Fruit fly (Drosophila melanogaster) whole organism, prepupa: ENCODE results near the gene CG31279.

ENCODE experiments used
- Blimp-1 ChIP-seq: fragments of 200-800 bp; sonication (Bioruptor generic); optimal IDR thresholded peaks from 3 replicates; lab custom pipeline; 2017; ENCODE audit warnings: missing biosample characterization, missing genetic modification characterization, mild to moderate bottlenecking, moderate library complexity, missing genetic modification reagents
- CG10631 ChIP-seq: fragments of 200-800 bp; sonication (Bioruptor generic); optimal IDR thresholded peaks from 2 replicates; lab custom pipeline; 2016; ENCODE audit warnings: missing biosample characterization, missing genetic modification characterization
- CG11294 ChIP-seq: fragments of 200-800 bp; sonication (Bioruptor generic); IDR thresholded peaks from 2 replicates; pipeline ENCODE4 v1.3.6; 2022; ENCODE audit warnings: missing biosample characterization, missing genetic modification characterization
- CG11762 ChIP-seq: fragments of 200-800 bp; sonication (Bioruptor generic); optimal IDR thresholded peaks from 3 replicates; lab custom pipeline; 2016; ENCODE audit warnings: missing biosample characterization, missing genetic modification characterization; ENCODE audit not compliant: insufficient read depth
- CG11902 ChIP-seq: fragments of 200-800 bp; sonication (Bioruptor generic); optimal IDR thresholded peaks from 3 replicates; lab custom pipeline; 2016; ENCODE audit warnings: missing biosample characterization, missing genetic modification characterization
- CG1621 ChIP-seq: fragments of 200-800 bp; sonication (Bioruptor generic); optimal IDR thresholded peaks from 3 replicates; lab custom pipeline; 2018; ENCODE audit warnings: missing biosample characterization, mild to moderate bottlenecking, missing genetic modification characterization
- CG16779 ChIP-seq: fragments of 200-800 bp; sonication (Bioruptor generic); optimal IDR thresholded peaks from 3 replicates; lab custom pipeline; 2017; ENCODE audit warnings: missing biosample characterization, mild to moderate bottlenecking, missing genetic modification characterization
- CG31627 ChIP-seq: fragments of 200-800 bp; sonication (Bioruptor generic); optimal IDR thresholded peaks from 3 replicates; lab custom pipeline; 2016; ENCODE audit warnings: missing biosample characterization, missing genetic modification characterization
- CG34406 ChIP-seq: fragments of 200-800 bp; sonication (Bioruptor generic); optimal IDR thresholded peaks from 3 replicates; lab custom pipeline; 2016; ENCODE audit warnings: missing biosample characterization, missing genetic modification characterization
- CG3919 ChIP-seq: fragments of 200-800 bp; sonication (Bioruptor generic); optimal IDR thresholded peaks from 3 replicates; lab custom pipeline; 2016; ENCODE audit warnings: missing biosample characterization, missing genetic modification characterization
- CG6163 ChIP-seq: fragments of 200-800 bp; sonication (Bioruptor generic); IDR thresholded peaks from 3 replicates; pipeline ENCODE4 v1.3.6; 2022; ENCODE audit warnings: missing biosample characterization, missing genetic modification characterization
- CG6276 ChIP-seq: fragments of 200-800 bp; sonication (Bioruptor generic); optimal IDR thresholded peaks from 2 replicates; lab custom pipeline; 2017; ENCODE audit warnings: missing biosample characterization, mild to moderate bottlenecking, missing genetic modification characterization
- CG6854 ChIP-seq: fragments of 200-800 bp; sonication (Bioruptor generic); optimal IDR thresholded peaks from 2 replicates; lab custom pipeline; 2017; ENCODE audit warnings: missing biosample characterization, mild to moderate bottlenecking, missing genetic modification characterization
- CG8319 ChIP-seq: fragments of 200-800 bp; sonication (Bioruptor generic); optimal IDR thresholded peaks from 3 replicates; lab custom pipeline; 2016; ENCODE audit warnings: missing biosample characterization, missing genetic modification characterization
- CG9139 ChIP-seq: fragments of 200-800 bp; sonication (Bioruptor generic); optimal IDR thresholded peaks from 3 replicates; lab custom pipeline; 2017; ENCODE audit warnings: missing biosample characterization, mild to moderate bottlenecking, missing genetic modification characterization
- Eip78C ChIP-seq: fragments of 200-800 bp; sonication (Bioruptor generic); peaks from one replicate; lab custom pipeline; 2016; ENCODE audit warnings: missing biosample characterization, missing genetic modification characterization
- Eip93F ChIP-seq: fragments of 200-800 bp; sonication (Bioruptor generic); optimal IDR thresholded peaks from 2 replicates; lab custom pipeline; 2016; ENCODE audit warnings: missing biosample characterization, mild to moderate bottlenecking, missing genetic modification characterization
- Ets21C ChIP-seq: fragments of 200-800 bp; sonication (Bioruptor generic); optimal IDR thresholded peaks from 3 replicates; lab custom pipeline; 2016; ENCODE audit warnings: missing biosample characterization, missing genetic modification characterization
- Ets96B ChIP-seq: fragments of 200-800 bp; optimal IDR thresholded peaks from 2 replicates; lab custom pipeline; 2019; ENCODE audit warnings: missing biosample characterization, mild to moderate bottlenecking, missing genetic modification characterization, moderate library complexity
- Gug ChIP-seq: fragments of 200-800 bp; sonication (Bioruptor generic); IDR thresholded peaks from 2 replicates; pipeline ENCODE4 v1.3.6; 2022; ENCODE audit warnings: missing biosample characterization, missing genetic modification characterization
- Hr38 ChIP-seq: sonication (Bioruptor generic); optimal IDR thresholded peaks from 2 replicates; lab custom pipeline; 2016; ENCODE audit warnings: missing biosample characterization, missing genetic modification characterization
- Hr39 ChIP-seq: fragments of 200-800 bp; sonication (Bioruptor generic); optimal IDR thresholded peaks from 2 replicates; lab custom pipeline; 2016; ENCODE audit warnings: missing biosample characterization, missing genetic modification characterization
- Lpt ChIP-seq: fragments of 200-800 bp; sonication (Bioruptor generic); optimal IDR thresholded peaks from 3 replicates; lab custom pipeline; 2016; ENCODE audit warnings: missing biosample characterization, missing genetic modification characterization
- Met ChIP-seq: fragments of 200-800 bp; sonication (Bioruptor generic); optimal IDR thresholded peaks from 3 replicates; lab custom pipeline; 2016; ENCODE audit warnings: missing biosample characterization, missing genetic modification characterization
- OdsH ChIP-seq: fragments of 200-800 bp; sonication (Bioruptor generic); optimal IDR thresholded peaks from 3 replicates; lab custom pipeline; 2016; ENCODE audit warnings: missing biosample characterization, missing genetic modification characterization
- Smox ChIP-seq: fragments of 200-800 bp; sonication (Bioruptor generic); optimal IDR thresholded peaks from 3 replicates; lab custom pipeline; 2016; ENCODE audit warnings: missing biosample characterization, missing genetic modification characterization
- Sox102F ChIP-seq: fragments of 200-800 bp; sonication (Bioruptor generic); optimal IDR thresholded peaks from 2 replicates; lab custom pipeline; 2016; ENCODE audit warnings: missing biosample characterization, mild to moderate bottlenecking, missing genetic modification characterization
- Sox14 ChIP-seq: fragments of 200-800 bp; sonication (Bioruptor generic); optimal IDR thresholded peaks from 3 replicates; lab custom pipeline; 2016; ENCODE audit warnings: missing biosample characterization, missing genetic modification characterization
- achi ChIP-seq: fragments of 200-800 bp; sonication (Bioruptor generic); optimal IDR thresholded peaks from 3 replicates; lab custom pipeline; 2016; ENCODE audit warnings: missing biosample characterization, missing genetic modification characterization
- acj6 ChIP-seq: fragments of 200-800 bp; sonication (Bioruptor generic); optimal IDR thresholded peaks from 3 replicates; lab custom pipeline; 2016; ENCODE audit warnings: missing biosample characterization, missing genetic modification characterization
- cyc ChIP-seq: fragments of 200-800 bp; sonication (Bioruptor generic); optimal IDR thresholded peaks from 3 replicates; lab custom pipeline; 2016; ENCODE audit warnings: missing biosample characterization, missing genetic modification characterization
- dsx ChIP-seq: fragments of 200-800 bp; optimal IDR thresholded peaks from 3 replicates; lab custom pipeline; 2019; ENCODE audit warnings: missing biosample characterization, mild to moderate bottlenecking, missing genetic modification characterization, moderate library complexity; ENCODE audit not compliant: poor library complexity, severe bottlenecking
- eg ChIP-seq: fragments of 200-800 bp; sonication (Bioruptor generic); IDR thresholded peaks from 3 replicates; pipeline ENCODE4 v1.3.6; 2022; ENCODE audit warnings: missing biosample characterization, missing genetic modification characterization
- esn ChIP-seq: fragments of 200-800 bp; sonication (Bioruptor generic); optimal IDR thresholded peaks from 2 replicates; lab custom pipeline; 2016; ENCODE audit warnings: missing biosample characterization, mild to moderate bottlenecking, missing genetic modification characterization, moderate library complexity
- fd59A ChIP-seq: fragments of 200-800 bp; sonication (Bioruptor generic); optimal IDR thresholded peaks from 2 replicates; lab custom pipeline; 2017; ENCODE audit warnings: missing biosample characterization, mild to moderate bottlenecking, missing genetic modification characterization, missing genetic modification reagents
- lz ChIP-seq: fragments of 200-800 bp; sonication (Bioruptor generic); optimal IDR thresholded peaks from 3 replicates; lab custom pipeline; 2016; ENCODE audit warnings: missing biosample characterization, missing genetic modification characterization
- net ChIP-seq: fragments of 200-800 bp; sonication (Bioruptor generic); optimal IDR thresholded peaks from 3 replicates; lab custom pipeline; 2016; ENCODE audit warnings: missing biosample characterization, missing genetic modification characterization
- pdm3 ChIP-seq: fragments of 200-800 bp; sonication (Bioruptor generic); optimal IDR thresholded peaks from 3 replicates; lab custom pipeline; 2016; ENCODE audit warnings: missing biosample characterization, missing genetic modification characterization
- ss ChIP-seq, 2 experiments: fragments of 200-800 bp; sonication (Bioruptor generic); optimal IDR thresholded peaks; 2 replicates in 1 of 2; 3 replicates in 1 of 2; lab custom pipeline; 2017 to 2018; ENCODE audit warnings: mild to moderate bottlenecking in 2 of 2, missing biosample characterization in 2 of 2, missing genetic modification characterization in 2 of 2, moderate library complexity in 1 of 2
- svp ChIP-seq: fragments of 200-800 bp; sonication (Bioruptor generic); peaks from one replicate; lab custom pipeline; 2016; ENCODE audit warnings: missing biosample characterization, missing genetic modification characterization
- topi ChIP-seq: fragments of 200-800 bp; sonication (Bioruptor generic); optimal IDR thresholded peaks from 3 replicates; lab custom pipeline; 2016; ENCODE audit warnings: missing biosample characterization, missing genetic modification characterization
- vri ChIP-seq: fragments of 200-800 bp; sonication (Bioruptor generic); optimal IDR thresholded peaks from 3 replicates; lab custom pipeline; 2016; ENCODE audit warnings: missing biosample characterization, mild to moderate bottlenecking, missing genetic modification characterization

CG31279 gene

DNA sequence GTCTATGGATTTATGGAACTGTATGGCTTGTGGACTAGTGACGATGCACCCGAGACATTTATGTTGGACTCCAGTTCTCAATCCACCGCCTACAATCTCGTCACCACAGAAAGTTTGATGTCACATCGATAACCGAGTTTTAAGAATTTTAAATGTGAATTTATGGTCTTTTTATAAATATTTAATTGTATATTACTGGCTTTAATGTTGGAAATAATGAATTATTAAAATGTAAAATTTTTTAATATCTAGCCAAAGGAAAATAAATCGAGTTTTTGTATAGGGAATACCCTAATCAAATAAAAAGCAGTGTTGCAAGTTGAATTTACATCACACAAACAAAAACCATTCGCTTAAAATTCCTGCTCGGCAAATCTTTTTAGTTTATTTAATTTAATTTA lies 2.2 kb downstream of the CG31279 start, which contains the start of gene Fntb (continued):
- TF ChIP-seq CG11902 (GFP tag; lab: Kevin White, UChicago) (no peak), acj6 (GFP tag; lab: Kevin White, UChicago) (no peak), fd59A (GFP tag; lab: Kevin White, UChicago) (peak; percentile 7), cyc (GFP tag; lab: Kevin White, UChicago) (peak; percentile 45)

DNA sequence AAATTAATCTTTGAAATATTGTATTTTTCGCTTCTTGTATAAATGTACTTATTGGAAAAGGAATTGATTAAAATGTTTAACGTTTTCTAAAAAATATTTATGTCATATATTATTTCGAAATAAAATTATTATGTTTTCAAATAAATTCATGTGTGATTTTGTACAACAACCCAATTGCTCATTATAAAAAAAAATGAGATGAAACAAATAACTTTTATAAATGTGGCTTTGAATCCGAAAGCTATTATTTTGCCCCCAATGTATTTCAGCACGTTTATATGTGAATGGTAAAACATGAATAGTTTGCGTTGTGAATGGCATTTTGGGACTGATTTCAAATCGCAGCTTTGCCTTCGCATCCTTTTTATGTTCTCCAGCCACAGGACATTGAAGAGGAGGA lies 4.1 kb downstream of the CG31279 start, which contains the start of gene CG14881:
Gene CG14881, plus strand, starts transcription at position 301 of the 400 bp plus-strand sequence.
- TF ChIP-seq Ets96B (no peak), Ets21C (GFP tag; lab: Kevin White, UChicago) (no peak), Gug (no peak), CG1621 (tag; lab: Kevin White, UChicago) (no peak), net (GFP tag; lab: Kevin White, UChicago) (no peak), Hr38 (no peak), Smox (GFP tag; lab: Kevin White, UChicago) (no peak), CG11762 (GFP tag; lab: Kevin White, UChicago) (no peak), OdsH (GFP tag; lab: Kevin White, UChicago) (no peak), esn (no peak), vri (GFP tag; lab: Kevin White, UChicago) (no peak), CG6276 (GFP tag; lab: Kevin White, UChicago) (no peak), dsx (GFP tag; lab: Kevin White, UChicago) (no peak), Eip93F (GFP tag; lab: Kevin White, UChicago) (no peak), CG31627 (no peak), CG3919 (no peak)

DNA sequence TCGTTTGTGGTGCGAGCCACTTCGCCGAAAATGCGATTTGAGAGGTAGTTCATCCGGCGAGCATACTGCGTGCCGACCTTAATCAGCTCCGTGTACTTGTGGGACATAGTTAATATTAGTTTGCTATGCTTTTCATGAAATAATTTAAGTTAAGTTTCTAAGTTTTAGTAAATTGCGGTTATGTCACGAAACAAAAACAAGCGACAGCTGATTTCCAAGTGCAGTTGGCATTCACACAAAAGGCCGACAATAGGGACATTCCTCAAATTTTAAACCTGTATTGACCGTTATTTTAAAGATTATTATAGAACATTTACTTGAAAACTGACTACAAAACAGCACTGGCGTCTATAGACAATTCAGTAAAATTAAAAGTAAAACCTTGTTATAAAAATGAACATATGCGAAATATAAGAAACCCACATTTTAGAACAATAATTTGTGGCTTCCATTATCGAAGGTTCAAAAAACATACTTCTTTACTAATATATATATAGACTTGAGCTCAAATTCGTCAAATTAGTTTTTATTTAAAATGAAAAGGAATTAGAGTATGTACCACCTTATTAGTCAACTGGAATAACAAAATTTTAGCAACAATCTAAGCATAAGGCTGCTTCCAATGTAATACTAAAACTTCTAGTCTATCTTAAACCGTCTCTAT lies 6.0 kb downstream of the CG31279 start, which contains the start of gene mRpS33:
Gene mRpS33, minus strand, starts transcription at position 224 of the 664 bp plus-strand sequence.
- TF ChIP-seq Ets96B (no peak), Sox14 (GFP tag; lab: Kevin White, UChicago) (no peak), vri (GFP tag; lab: Kevin White, UChicago) (peak; percentile 49), Eip78C (peak; percentile 16), lz (GFP tag; lab: Kevin White, UChicago) (no peak), Hr38 (no peak)
- TF ChIP-seq, all 60 proteins: peak for 2

DNA sequence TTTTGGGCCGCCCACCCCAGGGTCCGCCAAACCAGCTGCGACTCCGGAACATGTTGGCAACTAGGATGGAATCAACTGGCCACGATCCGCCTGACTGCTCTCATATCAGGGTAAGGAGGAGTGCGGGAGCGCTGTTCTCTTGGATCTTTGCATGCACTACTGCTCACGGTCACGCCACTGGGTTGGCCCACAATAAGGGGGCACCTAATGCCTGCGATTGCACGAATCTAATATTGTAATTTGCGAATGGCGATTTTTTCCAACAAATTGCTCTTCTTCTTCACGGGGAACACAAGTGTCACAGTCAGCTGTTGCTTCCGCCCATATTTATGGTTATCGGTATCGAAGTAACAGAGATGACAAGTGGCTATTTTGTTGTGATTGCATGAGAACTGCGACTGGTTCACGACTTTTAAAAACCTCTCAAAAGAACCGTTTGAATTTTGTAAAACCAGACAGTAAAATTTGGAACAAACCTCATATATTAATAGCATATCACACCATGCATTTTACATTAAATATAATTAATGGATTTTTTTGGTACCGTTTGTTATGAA lies 11.0 kb downstream of the CG31279 start, which contains the start of gene ema:
Gene ema, minus strand, starts transcription at position 295 of the 557 bp plus-strand sequence.
- TF ChIP-seq pdm3 (GFP tag; lab: Kevin White, UChicago) (no peak), Gug (no peak), CG6163 (GFP tag; lab: Robert Waterston, UW) (no peak), Sox102F (GFP tag; lab: Kevin White, UChicago) (no peak), Blimp-1 (no peak), vri (GFP tag; lab: Kevin White, UChicago) (peak; percentile 4), dsx (GFP tag; lab: Kevin White, UChicago) (peak; percentile 42), Sox14 (GFP tag; lab: Kevin White, UChicago) (no peak), CG34406 (GFP tag; lab: Kevin White, UChicago) (no peak), eg (GFP tag; lab: Robert Waterston, UW) (no peak), fd59A (GFP tag; lab: Kevin White, UChicago) (no peak), cyc (GFP tag; lab: Kevin White, UChicago) (peak; percentile 3), CG11294 (GFP tag; lab: Robert Waterston, UW) (no peak), Hr39 (GFP tag; lab: Kevin White, UChicago) (no peak), CG31627 (peak; percentile 3), svp (GFP tag; lab: Kevin White, UChicago) (no peak), Met (no peak), topi (GFP tag; lab: Kevin White, UChicago) (no peak), CG11762 (GFP tag; lab: Kevin White, UChicago) (no peak), lz (GFP tag; lab: Kevin White, UChicago) (peak; percentile 14), CG6854 (GFP tag; lab: Kevin White, UChicago) (peak; percentile 5), Hr38 (no peak), achi (GFP tag; lab: Kevin White, UChicago) (peak; percentile 98), CG9139 (GFP tag; lab: Kevin White, UChicago) (no peak), CG1621 (tag; lab: Kevin White, UChicago) (no peak), CG16779 (tag; lab: Kevin White, UChicago) (no peak), esn (peak; percentile 34), CG8319 (GFP tag; lab: Kevin White, UChicago) (no peak), CG3919 (no peak), ss (GFP tag; optimal IDR thresholded peaks at IDR 0.05; lab: Kevin White, UChicago) (no peak), CG10631 (GFP tag; lab: Kevin White, UChicago) (no peak), net (GFP tag; lab: Kevin White, UChicago) (no peak), Lpt (GFP tag; lab: Kevin White, UChicago) (no peak), CG11902 (GFP tag; lab: Kevin White, UChicago) (no peak)
